Worm (Caenorhabditis elegans) whole organism, young adult: ENCODE measurements around the gene C09G9.8.

Experiments
- C17E4.6 ChIP-seq: fragments of 200-800 bp; sonication (Bioruptor generic); IDR thresholded peaks from 2 replicates; pipeline ENCODE4 v1.3.6; 2022; ENCODE audit warnings: missing genetic modification reagents, missing genetic modification characterization, missing compliant biosample characterization
- F22D6.2 ChIP-seq: sonication (generic microtip); optimal IDR thresholded peaks from 2 replicates; lab custom pipeline; 2016; ENCODE audit warnings: mild to moderate bottlenecking, missing genetic modification characterization, missing compliant biosample characterization
- F55B11.4 ChIP-seq: sonication (generic microtip); optimal IDR thresholded peaks from 2 replicates; lab custom pipeline; 2016; ENCODE audit warnings: missing compliant biosample characterization, missing genetic modification characterization, borderline replicate concordance; ENCODE audit not compliant: insufficient read depth
- attf-3 ChIP-seq: fragments of 200-800 bp; sonication (Bioruptor generic); conservative IDR thresholded peaks from 2 replicates; pipeline ENCODE4 v1.3.6; 2022; ENCODE audit warnings: missing genetic modification reagents, missing genetic modification characterization, missing compliant biosample characterization
- ceh-100 ChIP-seq: fragments of 200-800 bp; sonication (Bioruptor generic); IDR thresholded peaks from 2 replicates; pipeline ENCODE4 v1.3.6; 2022; ENCODE audit warnings: missing genetic modification reagents, missing genetic modification characterization, missing compliant biosample characterization
- ekl-4 ChIP-seq: fragments of 200-800 bp; sonication (Bioruptor generic); IDR thresholded peaks from 2 replicates; pipeline ENCODE4 v1.3.6; 2022; ENCODE audit warnings: missing genetic modification reagents, missing genetic modification characterization, missing compliant biosample characterization
- nhr-179 ChIP-seq: sonication (generic microtip); optimal IDR thresholded peaks from 2 replicates; lab custom pipeline; 2016; ENCODE audit warnings: mild to moderate bottlenecking, missing genetic modification characterization, missing compliant biosample characterization

DNA sequence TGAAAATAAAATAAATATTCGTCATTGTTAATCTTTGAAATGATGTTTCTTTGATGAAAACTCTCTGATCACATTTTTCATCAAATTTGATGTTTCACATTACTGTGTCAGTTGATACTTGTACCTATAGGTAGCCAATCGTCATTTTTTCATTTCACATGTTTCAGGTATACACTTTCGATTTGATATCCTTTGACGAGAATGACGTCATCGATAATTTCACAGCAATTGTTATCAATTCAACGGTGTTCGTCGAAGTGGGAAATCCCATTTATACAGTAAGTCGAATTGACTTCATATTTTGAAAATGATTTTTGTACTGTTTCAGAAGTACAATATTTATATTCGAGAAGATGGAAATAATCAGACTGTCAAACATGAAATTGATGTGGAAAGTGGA, 32.9 kb downstream of the C09G9.8 start:
- no peak for TF ChIP-seq F22D6.2 (tag; lab: Kevin White, UChicago)
- TF ChIP-seq nhr-179 (tag; lab: Kevin White, UChicago) = no peak
- TF ChIP-seq C17E4.6 = no peak
- no peak for TF ChIP-seq attf-3 (GFP tag; lab: Robert Waterston, UW)
- TF ChIP-seq F55B11.4 = no peak
- TF ChIP-seq ekl-4 (GFP tag; lab: Robert Waterston, UW) = no peak
- TF ChIP-seq ceh-100 (GFP tag; lab: Robert Waterston, UW) = no peak
